Fruit fly (Drosophila melanogaster) whole organism, prepupa: Measurements from ENCODE around the gene Helz.

ENCODE experiments used
- CG10631 ChIP-seq: fragments of 200-800 bp; sonication (Bioruptor generic); optimal IDR thresholded peaks from 2 replicates; lab custom pipeline; 2016; ENCODE audit warnings: missing biosample characterization, missing genetic modification characterization
- CG10669 ChIP-seq: fragments of 200-800 bp; sonication (Bioruptor generic); optimal IDR thresholded peaks from 3 replicates; lab custom pipeline; 2018; ENCODE audit warnings: missing biosample characterization, mild to moderate bottlenecking, missing genetic modification characterization, moderate library complexity
- CG11294 ChIP-seq: fragments of 200-800 bp; sonication (Bioruptor generic); IDR thresholded peaks from 2 replicates; pipeline ENCODE4 v1.3.6; 2022; ENCODE audit warnings: missing biosample characterization, missing genetic modification characterization
- CG11902 ChIP-seq: fragments of 200-800 bp; sonication (Bioruptor generic); optimal IDR thresholded peaks from 3 replicates; lab custom pipeline; 2016; ENCODE audit warnings: missing biosample characterization, missing genetic modification characterization
- CG15336 ChIP-seq: fragments of 200-800 bp; sonication (Bioruptor generic); IDR thresholded peaks from 2 replicates; pipeline ENCODE4 v1.3.6; 2022; ENCODE audit warnings: missing biosample characterization, missing genetic modification characterization
- CG1621 ChIP-seq: fragments of 200-800 bp; sonication (Bioruptor generic); optimal IDR thresholded peaks from 3 replicates; lab custom pipeline; 2018; ENCODE audit warnings: missing biosample characterization, mild to moderate bottlenecking, missing genetic modification characterization
- CG16779 ChIP-seq: fragments of 200-800 bp; sonication (Bioruptor generic); optimal IDR thresholded peaks from 3 replicates; lab custom pipeline; 2017; ENCODE audit warnings: missing biosample characterization, mild to moderate bottlenecking, missing genetic modification characterization
- CG3032 ChIP-seq: fragments of 200-800 bp; optimal IDR thresholded peaks from 2 replicates; lab custom pipeline; 2019; ENCODE audit warnings: missing biosample characterization, mild to moderate bottlenecking, missing genetic modification characterization, moderate library complexity
- CG32006 ChIP-seq: fragments of 200-800 bp; sonication (Bioruptor generic); optimal IDR thresholded peaks from 3 replicates; lab custom pipeline; 2017; ENCODE audit warnings: missing biosample characterization, mild to moderate bottlenecking, missing genetic modification characterization
- CG34406 ChIP-seq: fragments of 200-800 bp; sonication (Bioruptor generic); optimal IDR thresholded peaks from 3 replicates; lab custom pipeline; 2016; ENCODE audit warnings: missing biosample characterization, missing genetic modification characterization
- CG4318 ChIP-seq: fragments of 200-800 bp; sonication (Bioruptor generic); optimal IDR thresholded peaks from 3 replicates; lab custom pipeline; 2017; ENCODE audit warnings: missing biosample characterization, mild to moderate bottlenecking, missing genetic modification characterization
- CG6163 ChIP-seq: fragments of 200-800 bp; sonication (Bioruptor generic); IDR thresholded peaks from 3 replicates; pipeline ENCODE4 v1.3.6; 2022; ENCODE audit warnings: missing biosample characterization, missing genetic modification characterization
- CG6792 ChIP-seq: fragments of 200-800 bp; sonication (Bioruptor generic); optimal IDR thresholded peaks from 3 replicates; lab custom pipeline; 2016; ENCODE audit warnings: missing biosample characterization, missing genetic modification characterization
- CG6808 ChIP-seq: fragments of 200-800 bp; sonication (Bioruptor generic); optimal IDR thresholded peaks from 3 replicates; lab custom pipeline; 2017; ENCODE audit warnings: missing biosample characterization, missing genetic modification characterization, mild to moderate bottlenecking, moderate library complexity, missing genetic modification reagents
- CG6854 ChIP-seq: fragments of 200-800 bp; sonication (Bioruptor generic); optimal IDR thresholded peaks from 2 replicates; lab custom pipeline; 2017; ENCODE audit warnings: missing biosample characterization, mild to moderate bottlenecking, missing genetic modification characterization
- CG8119 ChIP-seq: fragments of 200-800 bp; sonication (Bioruptor generic); IDR thresholded peaks from 3 replicates; pipeline ENCODE4 v1.3.6; 2022; ENCODE audit warnings: missing biosample characterization, missing genetic modification characterization
- CG8319 ChIP-seq: fragments of 200-800 bp; sonication (Bioruptor generic); optimal IDR thresholded peaks from 3 replicates; lab custom pipeline; 2016; ENCODE audit warnings: missing biosample characterization, missing genetic modification characterization
- CG8632 ChIP-seq: fragments of 200-800 bp; sonication (Bioruptor generic); optimal IDR thresholded peaks from 3 replicates; lab custom pipeline; 2016; ENCODE audit warnings: missing biosample characterization, missing genetic modification characterization
- CG9139 ChIP-seq: fragments of 200-800 bp; sonication (Bioruptor generic); optimal IDR thresholded peaks from 3 replicates; lab custom pipeline; 2017; ENCODE audit warnings: missing biosample characterization, mild to moderate bottlenecking, missing genetic modification characterization
- Eip75B ChIP-seq: fragments of 200-800 bp; sonication (Bioruptor generic); optimal IDR thresholded peaks from 3 replicates; lab custom pipeline; 2016; ENCODE audit warnings: missing biosample characterization, missing genetic modification characterization
- Eip93F ChIP-seq: fragments of 200-800 bp; sonication (Bioruptor generic); optimal IDR thresholded peaks from 2 replicates; lab custom pipeline; 2016; ENCODE audit warnings: missing biosample characterization, mild to moderate bottlenecking, missing genetic modification characterization
- Ets21C ChIP-seq: fragments of 200-800 bp; sonication (Bioruptor generic); optimal IDR thresholded peaks from 3 replicates; lab custom pipeline; 2016; ENCODE audit warnings: missing biosample characterization, missing genetic modification characterization
- Ets96B ChIP-seq: fragments of 200-800 bp; optimal IDR thresholded peaks from 2 replicates; lab custom pipeline; 2019; ENCODE audit warnings: missing biosample characterization, mild to moderate bottlenecking, missing genetic modification characterization, moderate library complexity
- Gug ChIP-seq: fragments of 200-800 bp; sonication (Bioruptor generic); IDR thresholded peaks from 2 replicates; pipeline ENCODE4 v1.3.6; 2022; ENCODE audit warnings: missing biosample characterization, missing genetic modification characterization
- Hr38 ChIP-seq: sonication (Bioruptor generic); optimal IDR thresholded peaks from 2 replicates; lab custom pipeline; 2016; ENCODE audit warnings: missing biosample characterization, missing genetic modification characterization
- Hr4 ChIP-seq: fragments of 200-800 bp; sonication (Bioruptor generic); optimal IDR thresholded peaks from 3 replicates; lab custom pipeline; 2016; ENCODE audit warnings: missing biosample characterization, missing genetic modification characterization
- Lpt ChIP-seq: fragments of 200-800 bp; sonication (Bioruptor generic); optimal IDR thresholded peaks from 3 replicates; lab custom pipeline; 2016; ENCODE audit warnings: missing biosample characterization, missing genetic modification characterization
- Met ChIP-seq: fragments of 200-800 bp; sonication (Bioruptor generic); optimal IDR thresholded peaks from 3 replicates; lab custom pipeline; 2016; ENCODE audit warnings: missing biosample characterization, missing genetic modification characterization
- OdsH ChIP-seq: fragments of 200-800 bp; sonication (Bioruptor generic); optimal IDR thresholded peaks from 3 replicates; lab custom pipeline; 2016; ENCODE audit warnings: missing biosample characterization, missing genetic modification characterization
- Smox ChIP-seq: fragments of 200-800 bp; sonication (Bioruptor generic); optimal IDR thresholded peaks from 3 replicates; lab custom pipeline; 2016; ENCODE audit warnings: missing biosample characterization, missing genetic modification characterization
- Sox102F ChIP-seq: fragments of 200-800 bp; sonication (Bioruptor generic); optimal IDR thresholded peaks from 2 replicates; lab custom pipeline; 2016; ENCODE audit warnings: missing biosample characterization, mild to moderate bottlenecking, missing genetic modification characterization
- Sox15 ChIP-seq: fragments of 200-800 bp; sonication (Bioruptor generic); optimal IDR thresholded peaks from 3 replicates; lab custom pipeline; 2016; ENCODE audit warnings: missing biosample characterization, missing genetic modification characterization
- achi ChIP-seq: fragments of 200-800 bp; sonication (Bioruptor generic); optimal IDR thresholded peaks from 3 replicates; lab custom pipeline; 2016; ENCODE audit warnings: missing biosample characterization, missing genetic modification characterization
- cyc ChIP-seq: fragments of 200-800 bp; sonication (Bioruptor generic); optimal IDR thresholded peaks from 3 replicates; lab custom pipeline; 2016; ENCODE audit warnings: missing biosample characterization, missing genetic modification characterization
- esn ChIP-seq: fragments of 200-800 bp; sonication (Bioruptor generic); optimal IDR thresholded peaks from 2 replicates; lab custom pipeline; 2016; ENCODE audit warnings: missing biosample characterization, mild to moderate bottlenecking, missing genetic modification characterization, moderate library complexity
- fkh ChIP-seq: fragments of 200-800 bp; sonication (Bioruptor generic); optimal IDR thresholded peaks from 3 replicates; lab custom pipeline; 2017; ENCODE audit warnings: missing biosample characterization, mild to moderate bottlenecking, missing genetic modification characterization, moderate library complexity
- lz ChIP-seq: fragments of 200-800 bp; sonication (Bioruptor generic); optimal IDR thresholded peaks from 3 replicates; lab custom pipeline; 2016; ENCODE audit warnings: missing biosample characterization, missing genetic modification characterization
- net ChIP-seq: fragments of 200-800 bp; sonication (Bioruptor generic); optimal IDR thresholded peaks from 3 replicates; lab custom pipeline; 2016; ENCODE audit warnings: missing biosample characterization, missing genetic modification characterization
- pdm3 ChIP-seq: fragments of 200-800 bp; sonication (Bioruptor generic); optimal IDR thresholded peaks from 3 replicates; lab custom pipeline; 2016; ENCODE audit warnings: missing biosample characterization, missing genetic modification characterization
- salr ChIP-seq, 2 experiments: fragments of 200-800 bp; sonication (Bioruptor generic); optimal IDR thresholded peaks; 3 replicates each; lab custom pipeline; 2016 to 2018; ENCODE audit warnings: missing biosample characterization in 2 of 2, missing genetic modification characterization in 2 of 2, mild to moderate bottlenecking in 1 of 2
- spab ChIP-seq: fragments of 200-800 bp; sonication (Bioruptor generic); optimal IDR thresholded peaks from 2 replicates; lab custom pipeline; 2017; ENCODE audit warnings: missing biosample characterization, mild to moderate bottlenecking, missing genetic modification characterization, missing genetic modification reagents
- ss ChIP-seq, 2 experiments: fragments of 200-800 bp; sonication (Bioruptor generic); optimal IDR thresholded peaks; 2 replicates in 1 of 2; 3 replicates in 1 of 2; lab custom pipeline; 2017 to 2018; ENCODE audit warnings: mild to moderate bottlenecking in 2 of 2, missing biosample characterization in 2 of 2, missing genetic modification characterization in 2 of 2, moderate library complexity in 1 of 2
- topi ChIP-seq: fragments of 200-800 bp; sonication (Bioruptor generic); optimal IDR thresholded peaks from 3 replicates; lab custom pipeline; 2016; ENCODE audit warnings: missing biosample characterization, missing genetic modification characterization
- vri ChIP-seq: fragments of 200-800 bp; sonication (Bioruptor generic); optimal IDR thresholded peaks from 3 replicates; lab custom pipeline; 2016; ENCODE audit warnings: missing biosample characterization, mild to moderate bottlenecking, missing genetic modification characterization

Helz gene

dm6 chr3L:14756724-14757463 lies 32.8 kb upstream of the Helz start (continued):
- TF ChIP-seq Eip75B (GFP tag; lab: Kevin White, UChicago) (peak; percentile 91), CG11294 (GFP tag; lab: Robert Waterston, UW) (peak; percentile 95), cyc (GFP tag; lab: Kevin White, UChicago) (peak; percentile 93), topi (peak; percentile 88), fkh (GFP tag; lab: Kevin White, UChicago) (peak; percentile 81), pdm3 (GFP tag; lab: Kevin White, UChicago) (peak; percentile 94), Hr38 (peak; percentile 50), spab (GFP tag; lab: Kevin White, UChicago) (peak; percentile 68), CG11902 (GFP tag; lab: Kevin White, UChicago) (peak; percentile 89), Met (GFP tag; lab: Kevin White, UChicago) (peak; percentile 90), Smox (GFP tag; lab: Kevin White, UChicago) (peak; percentile 90), Sox102F (peak; percentile 85), CG1621 (tag; lab: Kevin White, UChicago) (peak; percentile 80), CG8319 (GFP tag; lab: Kevin White, UChicago) (peak; percentile 86), CG10631 (peak; percentile 91), esn (GFP tag; lab: Kevin White, UChicago) (peak; percentile 89)

dm6 chr3L:14757464-14758384 lies 32.0 kb upstream of the Helz start, which contains the start of gene CG42507:
Gene CG42507, minus strand, starts transcription at chr3L:14757962.
- TF ChIP-seq esn (GFP tag; lab: Kevin White, UChicago) (no peak), CG16779 (tag; lab: Kevin White, UChicago) (peak; percentile 30), CG8319 (GFP tag; lab: Kevin White, UChicago) (no peak), CG6792 (GFP tag; lab: Kevin White, UChicago) (no peak), Eip75B (GFP tag; lab: Kevin White, UChicago) (no peak), fkh (GFP tag; lab: Kevin White, UChicago) (peak; percentile 98), vri (GFP tag; lab: Kevin White, UChicago) (peak; percentile 70), CG8119 (GFP tag; lab: Robert Waterston, UW) (peak; percentile 38; the same call in 2 of the 3 replicates), cyc (GFP tag; lab: Kevin White, UChicago) (no peak), Sox15 (no peak), Ets21C (no peak), Eip93F (GFP tag; lab: Kevin White, UChicago) (no peak), CG1621 (tag; lab: Kevin White, UChicago) (peak; percentile 39), CG9139 (peak; percentile 61), Sox102F (peak; percentile 16), CG15336 (GFP tag; lab: Robert Waterston, UW) (peak; percentile 20; the same call in 1 of the 2 replicates), Gug (GFP tag; lab: Robert Waterston, UW) (no peak), ss (GFP tag; optimal IDR thresholded peaks at IDR 0.05; lab: Kevin White, UChicago) (peak; percentile 23 to 50), CG3032 (no peak), CG32006 (GFP tag; lab: Kevin White, UChicago) (peak; percentile 17), salr (GFP tag; optimal IDR thresholded peaks at IDR 0.05; lab: Kevin White, UChicago) (peak in 1 of 2 experiments; percentile 5), Ets96B (no peak), Lpt (no peak), net (GFP tag; lab: Kevin White, UChicago) (peak; percentile 46), CG11294 (GFP tag; lab: Robert Waterston, UW) (no peak), CG4318 (GFP tag; lab: Kevin White, UChicago) (no peak), Hr38 (no peak), CG10669 (GFP tag; lab: Kevin White, UChicago) (no peak), achi (no peak), OdsH (GFP tag; lab: Kevin White, UChicago) (no peak), CG6163 (GFP tag; lab: Robert Waterston, UW) (peak; percentile 60; the same call in 2 of the 3 replicates), lz (GFP tag; lab: Kevin White, UChicago) (no peak), Smox (GFP tag; lab: Kevin White, UChicago) (no peak), CG10631 (peak; percentile 17), CG8632 (GFP tag; lab: Kevin White, UChicago) (peak; percentile 5), pdm3 (GFP tag; lab: Kevin White, UChicago) (no peak), Hr4 (GFP tag; lab: Kevin White, UChicago) (no peak), CG6854 (GFP tag; lab: Kevin White, UChicago) (peak; percentile 71), Met (GFP tag; lab: Kevin White, UChicago) (no peak), CG34406 (no peak), CG6808 (GFP tag; lab: Kevin White, UChicago) (no peak)
